Fruit fly (Drosophila melanogaster): ENCODE results near the gene Ent2.

dm6 chr2L:6546883-6547471 lies 15.1 kb upstream of the Ent2 start, which contains the start of gene eya:
- TF ChIP-seq unc-4 (GFP tag; IDR thresholded peaks at IDR 0.05; ENCODE audit: partially characterized antibody), result no peak
- no peak for TF ChIP-seq CG2199 (GFP tag; IDR thresholded peaks at IDR 0.05)
- no peak for TF ChIP-seq Lhr (GFP tag; optimal IDR thresholded peaks at IDR 0.05)
- TF ChIP-seq mirr (GFP tag; optimal IDR thresholded peaks at IDR 0.05), result no peak
- no peak for TF ChIP-seq CG30403 (GFP tag; optimal IDR thresholded peaks at IDR 0.05)

All from whole organism, embryonic.